Worm (Caenorhabditis elegans): ENCODE measurements around the gene F37A4.3.

DNA sequence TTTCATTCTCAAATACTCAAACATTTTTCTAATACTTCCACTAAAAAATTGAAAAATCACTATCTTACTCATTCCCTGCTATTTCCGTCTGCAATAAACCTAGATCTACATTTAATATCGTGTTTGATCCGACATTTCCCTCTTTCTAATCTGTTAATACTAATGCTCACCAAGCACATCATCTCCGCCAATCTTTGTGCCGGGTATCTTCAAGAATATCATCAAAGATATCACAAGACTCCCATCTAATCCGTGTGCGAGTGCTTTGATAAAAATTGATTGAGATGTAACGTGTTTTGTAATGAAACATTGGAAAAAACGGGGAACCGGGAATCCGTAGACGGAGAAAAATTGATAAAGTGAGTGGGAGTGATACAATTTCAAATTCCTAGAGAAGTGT lies 39.0 kb upstream of the F37A4.3 start:
- TF ChIP-seq Y79H2A.3 (GFP tag; conservative IDR thresholded peaks at IDR 0.05) (no peak), ztf-25 (GFP tag; IDR thresholded peaks at IDR 0.05) (no peak), snpc-4 (GFP tag; optimal IDR thresholded peaks at IDR 0.05) (no peak), snpc-4 (tag; optimal IDR thresholded peaks at IDR 0.05) (no peak), aptf-2 (GFP tag; conservative IDR thresholded peaks at IDR 0.05) (no peak), zfh-2 (GFP tag; conservative IDR thresholded peaks at IDR 0.05) (no peak), rec-8 (tag; optimal IDR thresholded peaks at IDR 0.05) (no peak), efl-1 (GFP tag; optimal IDR thresholded peaks at IDR 0.05) (no peak), nhr-90 (tag; optimal IDR thresholded peaks at IDR 0.05) (no peak), ama-1 (optimal IDR thresholded peaks at IDR 0.05) (no peak), ama-1 (GFP tag; optimal IDR thresholded peaks at IDR 0.05) (no peak)
